In the genomic region with DNA sequence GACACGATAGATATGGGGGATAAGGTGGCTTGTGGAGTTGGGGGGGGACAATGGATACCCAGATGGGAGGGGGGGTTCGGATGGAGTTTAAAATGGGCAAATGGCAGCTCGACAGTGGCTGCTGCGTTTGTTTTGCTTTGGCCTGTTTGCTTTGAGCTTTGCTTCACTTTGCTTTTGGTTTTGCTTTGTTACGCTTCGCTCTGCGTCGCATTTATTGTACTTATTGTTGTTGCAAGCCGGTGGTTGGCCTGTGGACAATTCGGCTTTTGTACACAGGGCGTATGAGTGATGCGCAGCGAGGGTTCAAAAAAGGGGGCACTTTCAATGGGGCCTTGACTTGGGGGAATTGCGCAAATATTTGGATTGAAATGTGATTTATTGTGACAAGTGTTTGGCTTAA, we compare ENCODE assay signal across 1 fruit fly cellular context.
TF ChIP-seq lines count a peak whose summit lies in the region.

No protein-coding gene starts in this region.

TF ChIP-seq in whole organism, embryonic, 481 proteins besides CTCF, POLR2A, EP300 and RAD21 (continued from another document and continues in another):
- TF ChIP-seq CG18262 (tag; optimal IDR thresholded peaks at IDR 0.05; lab: Kevin White, UChicago) (no peak), zf30C (GFP tag; optimal IDR thresholded peaks at IDR 0.05; lab: Kevin White, UChicago) (no peak), CG14667 (GFP tag; IDR thresholded peaks at IDR 0.05; lab: Robert Waterston, UW) (no peak), CG14014 (GFP tag; IDR thresholded peaks at IDR 0.05; lab: Robert Waterston, UW) (no peak), cato (GFP tag; optimal IDR thresholded peaks at IDR 0.05; lab: Kevin White, UChicago; ENCODE audit: borderline replicate concordance) (no peak), CG30403 (GFP tag; optimal IDR thresholded peaks at IDR 0.05; lab: Kevin White, UChicago) (no peak), CG4282 (GFP tag; optimal IDR thresholded peaks at IDR 0.05; lab: Kevin White, UChicago) (no peak), hkb (optimal IDR thresholded peaks at IDR 0.05; lab: Kevin White, UChicago) (no peak), hkb (GFP tag; IDR thresholded peaks at IDR 0.05; lab: Robert Waterston, UW) (0 out of 2 replicates have a peak, but pooled peaks have one; percentile 11), Xrp1 (GFP tag; IDR thresholded peaks at IDR 0.05; lab: Robert Waterston, UW) (peak; percentile 39; the same call in 1 of the 2 replicates), grn (GFP tag; optimal IDR thresholded peaks at IDR 0.05; lab: Kevin White, UChicago) (no peak), mam (GFP tag; optimal IDR thresholded peaks at IDR 0.05; lab: Kevin White, UChicago) (no peak), CoRest (tag; optimal IDR thresholded peaks at IDR 0.05; lab: Kevin White, UChicago) (no peak), cad (GFP tag; optimal IDR thresholded peaks at IDR 0.05; lab: Kevin White, UChicago) (no peak), CG11085 (GFP tag; IDR thresholded peaks at IDR 0.05; lab: Robert Waterston, UW) (no peak), Max (GFP tag; optimal IDR thresholded peaks at IDR 0.05; lab: Kevin White, UChicago) (no peak), Spps (tag; optimal IDR thresholded peaks at IDR 0.05; lab: Kevin White, UChicago) (no peak), Opbp (GFP tag; IDR thresholded peaks at IDR 0.05; lab: Robert Waterston, UW; ENCODE audit: partially characterized antibody) (no peak), Scr (GFP tag; IDR thresholded peaks at IDR 0.05; lab: Robert Waterston, UW; ENCODE audit: partially characterized antibody) (no peak), CG12769 (tag; optimal IDR thresholded peaks at IDR 0.05; lab: Kevin White, UChicago) (no peak), CG8388 (GFP tag; optimal IDR thresholded peaks at IDR 0.05; lab: Kevin White, UChicago) (no peak), CG7987 (GFP tag; optimal IDR thresholded peaks at IDR 0.05; lab: Kevin White, UChicago) (peak; percentile 6), ato (GFP tag; IDR thresholded peaks at IDR 0.05; lab: Robert Waterston, UW; ENCODE audit: partially characterized antibody) (no peak), CG8478 (optimal IDR thresholded peaks at IDR 0.05; lab: Kevin White, UChicago) (no peak), Dip3 (GFP tag; optimal IDR thresholded peaks at IDR 0.05; lab: Kevin White, UChicago) (no peak), repo (GFP tag; optimal IDR thresholded peaks at IDR 0.05; lab: Kevin White, UChicago) (no peak), CG4730 (GFP tag; IDR thresholded peaks at IDR 0.05; lab: Robert Waterston, UW) (no peak), CG4360 (GFP tag; IDR thresholded peaks at IDR 0.05; lab: Robert Waterston, UW) (0 out of 2 replicates have a peak, but pooled peaks have one; percentile 17), lilli (GFP tag; optimal IDR thresholded peaks at IDR 0.05; lab: Kevin White, UChicago) (no peak), tin (GFP tag; optimal IDR thresholded peaks at IDR 0.05; lab: Kevin White, UChicago) (no peak), CG10366 (GFP tag; IDR thresholded peaks at IDR 0.05; lab: Robert Waterston, UW) (peak; percentile 10; the same call in 1 of the 2 replicates), Dad (GFP tag; optimal IDR thresholded peaks at IDR 0.05; lab: Kevin White, UChicago) (no peak), CG13894 (tag; optimal IDR thresholded peaks at IDR 0.05; lab: Kevin White, UChicago) (no peak), CG33557 (GFP tag; optimal IDR thresholded peaks at IDR 0.05; lab: Kevin White, UChicago) (no peak), CG17186 (GFP tag; optimal IDR thresholded peaks at IDR 0.05; lab: Kevin White, UChicago) (no peak), klu (GFP tag; IDR thresholded peaks at IDR 0.05; lab: Robert Waterston, UW) (no peak), HmgZ (tag; optimal IDR thresholded peaks at IDR 0.05; lab: Kevin White, UChicago) (no peak), Doc3 (GFP tag; IDR thresholded peaks at IDR 0.05; lab: Robert Waterston, UW; ENCODE audit: partially characterized antibody) (no peak), CG12071 (GFP tag; optimal IDR thresholded peaks at IDR 0.05; lab: Kevin White, UChicago) (peak; percentile 27), CG12942 (GFP tag; optimal IDR thresholded peaks at IDR 0.05; lab: Kevin White, UChicago) (no peak), CG30431 (GFP tag; optimal IDR thresholded peaks at IDR 0.05; lab: Kevin White, UChicago) (no peak), CG3847 (GFP tag; IDR thresholded peaks at IDR 0.05; lab: Robert Waterston, UW) (no peak; the same call in 1 of the 2 replicates), CkIIα-i1 (GFP tag; IDR thresholded peaks at IDR 0.05; lab: Robert Waterston, UW) (no peak), CG14710 (tag; optimal IDR thresholded peaks at IDR 0.05; lab: Kevin White, UChicago) (no peak), sim (GFP tag; IDR thresholded peaks at IDR 0.05; lab: Robert Waterston, UW) (no peak), gsb-n (tag; optimal IDR thresholded peaks at IDR 0.05; lab: Kevin White, UChicago) (no peak), HLH4C (GFP tag; IDR thresholded peaks at IDR 0.05; lab: Robert Waterston, UW; ENCODE audit: partially characterized antibody) (no peak), CG15073 (GFP tag; optimal IDR thresholded peaks at IDR 0.05; lab: Kevin White, UChicago) (no peak), CG4328 (GFP tag; optimal IDR thresholded peaks at IDR 0.05; lab: Kevin White, UChicago) (no peak), Hr39 (optimal IDR thresholded peaks at IDR 0.05; lab: Kevin White, UChicago) (no peak), Fer3 (tag; optimal IDR thresholded peaks at IDR 0.05; lab: Kevin White, UChicago) (peak; percentile 18), CG8089 (GFP tag; optimal IDR thresholded peaks at IDR 0.05; lab: Kevin White, UChicago) (no peak), CG12219 (GFP tag; optimal IDR thresholded peaks at IDR 0.05; lab: Kevin White, UChicago) (no peak), tx (GFP tag; optimal IDR thresholded peaks at IDR 0.05; lab: Kevin White, UChicago) (no peak), ind (GFP tag; optimal IDR thresholded peaks at IDR 0.05; lab: Kevin White, UChicago) (no peak), CG7372 (GFP tag; IDR thresholded peaks at IDR 0.05; lab: Robert Waterston, UW) (peak; percentile 52; the same call in 1 of the 2 replicates), CG12659 (GFP tag; optimal IDR thresholded peaks at IDR 0.05; lab: Kevin White, UChicago) (no peak), CG9727 (GFP tag; optimal IDR thresholded peaks at IDR 0.05; lab: Kevin White, UChicago) (no peak), CG15601 (tag; optimal IDR thresholded peaks at IDR 0.05; lab: Kevin White, UChicago) (peak; percentile 26), gt (GFP tag; IDR thresholded peaks at IDR 0.05; lab: Robert Waterston, UW) (no peak), Optix (GFP tag; IDR thresholded peaks at IDR 0.05; lab: Robert Waterston, UW) (no peak), CG18476 (GFP tag; optimal IDR thresholded peaks at IDR 0.05; lab: Kevin White, UChicago) (no peak), Rfx (GFP tag; IDR thresholded peaks at IDR 0.05; lab: Robert Waterston, UW) (0 out of 2 replicates have a peak, but pooled peaks have one; percentile 7), CG7745 (tag; optimal IDR thresholded peaks at IDR 0.05; lab: Kevin White, UChicago) (no peak), so (GFP tag; IDR thresholded peaks at IDR 0.05; lab: Robert Waterston, UW) (peak; percentile 74; the same call in 2 of the 3 replicates), bsh (GFP tag; optimal IDR thresholded peaks at IDR 0.05; lab: Kevin White, UChicago) (peak in 1 of 2 experiments; percentile 26), Dbx (GFP tag; IDR thresholded peaks at IDR 0.05; lab: Robert Waterston, UW) (0 out of 3 replicates have a peak, but pooled peaks have one; percentile 17), Hmx (GFP tag; optimal IDR thresholded peaks at IDR 0.05; lab: Kevin White, UChicago) (no peak), Deaf1 (tag; optimal IDR thresholded peaks at IDR 0.05; lab: Kevin White, UChicago) (no peak), phol (tag; optimal IDR thresholded peaks at IDR 0.05; lab: Kevin White, UChicago) (no peak), schlank (tag; optimal IDR thresholded peaks at IDR 0.05; lab: Kevin White, UChicago) (no peak), Atf6 (GFP tag; IDR thresholded peaks at IDR 0.05; lab: Robert Waterston, UW) (no peak), CG4617 (GFP tag; optimal IDR thresholded peaks at IDR 0.05; lab: Kevin White, UChicago; ENCODE audit: borderline replicate concordance) (no peak), gcm2 (GFP tag; optimal IDR thresholded peaks at IDR 0.05; lab: Kevin White, UChicago) (no peak), Elba2 (GFP tag; optimal IDR thresholded peaks at IDR 0.05; lab: Kevin White, UChicago) (no peak), knrl (GFP tag; IDR thresholded peaks at IDR 0.05; lab: Robert Waterston, UW; ENCODE audit: partially characterized antibody) (no peak), CG42726 (GFP tag; IDR thresholded peaks at IDR 0.05; lab: Robert Waterston, UW; ENCODE audit: partially characterized antibody) (no peak), slp2 (GFP tag; optimal IDR thresholded peaks at IDR 0.05; lab: Kevin White, UChicago) (no peak), CG1832 (GFP tag; optimal IDR thresholded peaks at IDR 0.05; lab: Kevin White, UChicago) (no peak), kni (GFP tag; optimal IDR thresholded peaks at IDR 0.05; lab: Kevin White, UChicago) (no peak), Kr (GFP tag; optimal IDR thresholded peaks at IDR 0.05; lab: Kevin White, UChicago) (no peak), Blimp-1 (GFP tag; optimal IDR thresholded peaks at IDR 0.05; lab: Kevin White, UChicago) (peak; percentile 26), ash1 (GFP tag; optimal IDR thresholded peaks at IDR 0.05; lab: Kevin White, UChicago) (no peak), CG7786 (GFP tag; optimal IDR thresholded peaks at IDR 0.05; lab: Kevin White, UChicago) (no peak), tna (GFP tag; IDR thresholded peaks at IDR 0.05; lab: Robert Waterston, UW; ENCODE audit: partially characterized antibody) (no peak), abd-A (tag; optimal IDR thresholded peaks at IDR 0.05; lab: Kevin White, UChicago) (peak; percentile 48), CG18764 (GFP tag; optimal IDR thresholded peaks at IDR 0.05; lab: Kevin White, UChicago) (no peak), cwo (GFP tag; optimal IDR thresholded peaks at IDR 0.05; lab: Kevin White, UChicago) (no peak), CG6683 (GFP tag; optimal IDR thresholded peaks at IDR 0.05; lab: Kevin White, UChicago) (no peak), Ravus (GFP tag; IDR thresholded peaks at IDR 0.05; lab: Robert Waterston, UW) (no peak), sug (tag; optimal IDR thresholded peaks at IDR 0.05; lab: Kevin White, UChicago) (no peak), sima (GFP tag; optimal IDR thresholded peaks at IDR 0.05; lab: Kevin White, UChicago) (no peak), bcd (GFP tag; optimal IDR thresholded peaks at IDR 0.05; lab: Kevin White, UChicago) (no peak), Neu2 (GFP tag; optimal IDR thresholded peaks at IDR 0.05; lab: Kevin White, UChicago; ENCODE audit: borderline replicate concordance) (no peak), Drgx (GFP tag; IDR thresholded peaks at IDR 0.05; lab: Robert Waterston, UW) (0 out of 2 replicates have a peak, but pooled peaks have one; percentile 14), nerfin-2 (GFP tag; IDR thresholded peaks at IDR 0.05; lab: Robert Waterston, UW; ENCODE audit: partially characterized antibody) (no peak), CG11696 (GFP tag; IDR thresholded peaks at IDR 0.05; lab: Robert Waterston, UW) (no peak), Eip74EF (GFP tag; optimal IDR thresholded peaks at IDR 0.05; lab: Kevin White, UChicago) (no peak), CG1024 (GFP tag; IDR thresholded peaks at IDR 0.05; lab: Robert Waterston, UW) (no peak), Gug (GFP tag; IDR thresholded peaks at IDR 0.05; lab: Robert Waterston, UW) (no peak), dpn (GFP tag; optimal IDR thresholded peaks at IDR 0.05; lab: Kevin White, UChicago) (no peak), salm (tag; optimal IDR thresholded peaks at IDR 0.05; lab: Kevin White, UChicago) (peak; percentile 26), Antp (GFP tag; optimal IDR thresholded peaks at IDR 0.05; lab: Kevin White, UChicago) (no peak), CG31365 (tag; optimal IDR thresholded peaks at IDR 0.05; lab: Kevin White, UChicago) (no peak), H2.0 (GFP tag; IDR thresholded peaks at IDR 0.05; lab: Robert Waterston, UW) (no peak), Mes4 (GFP tag; optimal IDR thresholded peaks at IDR 0.05; lab: Kevin White, UChicago) (no peak), gsb (GFP tag; IDR thresholded peaks at IDR 0.05; lab: Robert Waterston, UW) (peak; percentile 44; the same call in 1 of the 2 replicates), lab (GFP tag; optimal IDR thresholded peaks at IDR 0.05; lab: Kevin White, UChicago) (peak; percentile 29), CG8765 (GFP tag; IDR thresholded peaks at IDR 0.05; lab: Robert Waterston, UW) (no peak), seq (GFP tag; IDR thresholded peaks at IDR 0.05; lab: Robert Waterston, UW) (no peak), BtbVII (GFP tag; optimal IDR thresholded peaks at IDR 0.05; lab: Kevin White, UChicago) (no peak), cg (GFP tag; optimal IDR thresholded peaks at IDR 0.05; lab: Kevin White, UChicago) (no peak), tap (tag; optimal IDR thresholded peaks at IDR 0.05; lab: Kevin White, UChicago) (peak; percentile 8), lbe (GFP tag; optimal IDR thresholded peaks at IDR 0.05; lab: Kevin White, UChicago) (no peak), fu2 (GFP tag; optimal IDR thresholded peaks at IDR 0.05; lab: Kevin White, UChicago) (no peak), CG5180 (GFP tag; optimal IDR thresholded peaks at IDR 0.05; lab: Kevin White, UChicago) (peak; percentile 4), Dll (GFP tag; IDR thresholded peaks at IDR 0.05; lab: Robert Waterston, UW; ENCODE audit: partially characterized antibody) (no peak), CG10543 (GFP tag; optimal IDR thresholded peaks at IDR 0.05; lab: Kevin White, UChicago) (no peak), btn (GFP tag; optimal IDR thresholded peaks at IDR 0.05; lab: Kevin White, UChicago) (no peak), CG4820 (GFP tag; optimal IDR thresholded peaks at IDR 0.05; lab: Kevin White, UChicago) (no peak), bab2 (GFP tag; optimal IDR thresholded peaks at IDR 0.05; lab: Kevin White, UChicago) (peak; percentile 44), kay (GFP tag; optimal IDR thresholded peaks at IDR 0.05; lab: Kevin White, UChicago) (no peak), CG10209 (GFP tag; optimal IDR thresholded peaks at IDR 0.05; lab: Kevin White, UChicago) (peak; percentile 7), pzg (GFP tag; optimal IDR thresholded peaks at IDR 0.05; lab: Kevin White, UChicago) (no peak), CG9932 (GFP tag; IDR thresholded peaks at IDR 0.05; lab: Robert Waterston, UW) (no peak), bbx (GFP tag; IDR thresholded peaks at IDR 0.05; lab: Robert Waterston, UW; ENCODE audit: partially characterized antibody) (no peak), Dek (tag; optimal IDR thresholded peaks at IDR 0.05; lab: Kevin White, UChicago) (no peak), oc (tag; optimal IDR thresholded peaks at IDR 0.05; lab: Kevin White, UChicago) (peak; percentile 7), Ets65A (GFP tag; lab: Kevin White, UChicago) (peak; percentile 72), grau (tag; optimal IDR thresholded peaks at IDR 0.05; lab: Kevin White, UChicago) (no peak)
